Fruit fly (Drosophila melanogaster): ENCODE results near the gene Btk.
A peak's percentile ranks its signal among the peaks of the same experiment; 100 is the strongest.

dm6 chr2L:8266145-8266544 is 34.7 kb downstream of the Btk start:
- TF ChIP-seq CG9948 (tag; optimal IDR thresholded peaks at IDR 0.05) (peak; percentile 80), Pif1B (GFP tag; optimal IDR thresholded peaks at IDR 0.05) (peak; percentile 32)

All from whole organism, pupa.